Worm (Caenorhabditis elegans): Measurements from ENCODE around the gene ptr-8.

ce11 chrII:10925804-10926570, 36.9 kb downstream of the ptr-8 start, which contains the start of gene metr-1:
- TF ChIP-seq klf-2 (GFP tag; conservative IDR thresholded peaks at IDR 0.05), result no peak
- no peak for TF ChIP-seq ref-1 (GFP tag; conservative IDR thresholded peaks at IDR 0.05)
- no peak for TF ChIP-seq ztf-23 (GFP tag; IDR thresholded peaks at IDR 0.05)
- TF ChIP-seq ztf-29 (GFP tag; IDR thresholded peaks at IDR 0.05), result no peak
- TF ChIP-seq flt-1 (GFP tag; IDR thresholded peaks at IDR 0.05), result no peak
- no peak for TF ChIP-seq med-1 (GFP tag; optimal IDR thresholded peaks at IDR 0.05; ENCODE audit: insufficient read depth)
- TF ChIP-seq cog-1 (tag; optimal IDR thresholded peaks at IDR 0.05), result no peak

Measured in whole organism, midembryonic.